Worm (Caenorhabditis elegans) whole organism, L1 larva: ENCODE data around the gene algn-6.

Source experiments
- aha-1 ChIP-seq: fragments of 150-350 bp; optimal IDR thresholded peaks from 2 replicates; lab custom pipeline; 2014; ENCODE audit warnings: missing biosample characterization, missing genetic modification characterization
- alr-1 ChIP-seq: fragments of 200-800 bp; sonication (Bioruptor generic); optimal IDR thresholded peaks from 2 replicates; lab custom pipeline; 2018; ENCODE audit warnings: borderline replicate concordance, mild to moderate bottlenecking, missing genetic modification characterization, missing compliant biosample characterization
- aly-2 ChIP-seq: fragments of 150-350 bp; optimal IDR thresholded peaks from 2 replicates; lab custom pipeline; 2014; ENCODE audit warnings: missing biosample characterization, missing genetic modification characterization
- ceh-82 ChIP-seq, 3 experiments: fragments of 150-350 bp in 1 of 3; sonication (generic microtip) in 2 of 3; optimal IDR thresholded peaks; 2 replicates each; lab custom pipeline; 2014 to 2017; ENCODE audit warnings: missing biosample characterization in 3 of 3, missing genetic modification characterization in 3 of 3
- ceh-90 ChIP-seq: sonication (generic microtip); optimal IDR thresholded peaks from 2 replicates; lab custom pipeline; 2016; ENCODE audit warnings: missing genetic modification characterization, missing compliant biosample characterization
- dpl-1 ChIP-seq, 3 experiments: fragments of 150-350 bp in 2 of 3; sonication (generic microtip) in 1 of 3; optimal IDR thresholded peaks; 2 replicates each; lab custom pipeline; 2014 to 2017; ENCODE audit warnings: missing biosample characterization in 3 of 3, missing genetic modification characterization in 3 of 3, missing genetic modification reagents in 3 of 3
- egl-27 ChIP-seq, 2 experiments: fragments of 150-350 bp in 1 of 2; sonication (generic microtip); optimal IDR thresholded peaks; 3 replicates each; lab custom pipeline; 2017 to 2018; ENCODE audit warnings: missing biosample characterization in 2 of 2, missing genetic modification characterization in 2 of 2, missing genetic modification reagents in 2 of 2
- elt-2 ChIP-seq: sonication (generic microtip); optimal IDR thresholded peaks from 2 replicates; lab custom pipeline; 2016; ENCODE audit warnings: missing genetic modification characterization, mild to moderate bottlenecking, inconsistent platforms, missing compliant biosample characterization, missing genetic modification reagents
- ets-5 ChIP-seq: fragments of 200-800 bp; sonication (Bioruptor generic); IDR thresholded peaks from 2 replicates; pipeline ENCODE4 v1.3.6; 2022; ENCODE audit warnings: missing genetic modification characterization, missing compliant biosample characterization
- fkh-10 ChIP-seq: sonication (generic microtip); optimal IDR thresholded peaks from 2 replicates; lab custom pipeline; 2017; ENCODE audit warnings: missing biosample characterization, missing genetic modification reagents, missing genetic modification characterization
- fkh-8 ChIP-seq: sonication (generic microtip); optimal IDR thresholded peaks from 2 replicates; lab custom pipeline; 2016; ENCODE audit warnings: mild to moderate bottlenecking, missing genetic modification characterization, missing compliant biosample characterization
- hlh-4 ChIP-seq: sonication (generic microtip); optimal IDR thresholded peaks from 2 replicates; lab custom pipeline; 2016; ENCODE audit warnings: mild to moderate bottlenecking, missing genetic modification characterization, missing compliant biosample characterization
- hpl-2 ChIP-seq: fragments of 150-350 bp; optimal IDR thresholded peaks from 2 replicates; lab custom pipeline; 2014; ENCODE audit warnings: missing biosample characterization, missing genetic modification reagents, missing genetic modification characterization
- isw-1 ChIP-seq: fragments of 200-800 bp; sonication (Bioruptor generic); IDR thresholded peaks from 2 replicates; pipeline ENCODE4 v1.3.6; 2022; ENCODE audit warnings: missing genetic modification characterization, missing compliant biosample characterization
- jun-1 ChIP-seq: fragments of 150-350 bp; optimal IDR thresholded peaks from 2 replicates; lab custom pipeline; 2014; ENCODE audit warnings: missing biosample characterization, missing genetic modification reagents, missing genetic modification characterization
- lin-14 ChIP-seq: fragments of 200-800 bp; sonication (Bioruptor generic); optimal IDR thresholded peaks from 2 replicates; lab custom pipeline; 2018; ENCODE audit warnings: mild to moderate bottlenecking, missing genetic modification characterization, moderate library complexity, missing compliant biosample characterization
- lin-35 ChIP-seq, 2 experiments: fragments of 150-350 bp; optimal IDR thresholded peaks; 2 replicates each; lab custom pipeline; 2014; ENCODE audit warnings: missing biosample characterization in 2 of 2, missing genetic modification characterization in 2 of 2, missing genetic modification reagents in 2 of 2
- lin-39 ChIP-seq: fragments of 150-350 bp; optimal IDR thresholded peaks from 2 replicates; lab custom pipeline; 2014; ENCODE audit warnings: missing biosample characterization, missing genetic modification reagents, missing genetic modification characterization
- lir-3 ChIP-seq: sonication (generic microtip); optimal IDR thresholded peaks from 2 replicates; lab custom pipeline; 2016; ENCODE audit warnings: mild to moderate bottlenecking, missing genetic modification characterization, moderate library complexity, missing compliant biosample characterization; ENCODE audit not compliant: poor library complexity
- mab-9 ChIP-seq: fragments of 200-800 bp; sonication (Bioruptor generic); IDR thresholded peaks from 2 replicates; pipeline ENCODE4 v1.3.6; 2022; ENCODE audit warnings: missing genetic modification reagents, missing genetic modification characterization, missing compliant biosample characterization
- mdl-1 ChIP-seq, 2 experiments: fragments of 150-350 bp; optimal IDR thresholded peaks; 2 replicates each; lab custom pipeline; 2014 to 2017; ENCODE audit warnings: missing biosample characterization in 2 of 2, missing genetic modification characterization in 2 of 2, inconsistent platforms in 1 of 2
- mef-2 ChIP-seq: fragments of 150-350 bp; optimal IDR thresholded peaks from 2 replicates; lab custom pipeline; 2014; ENCODE audit warnings: missing biosample characterization, missing genetic modification characterization
- mep-1 ChIP-seq: fragments of 150-350 bp; optimal IDR thresholded peaks from 2 replicates; lab custom pipeline; 2014; ENCODE audit warnings: missing biosample characterization, missing genetic modification characterization
- nhr-19 ChIP-seq: fragments of 200-800 bp; sonication (Bioruptor generic); conservative IDR thresholded peaks from 2 replicates; pipeline ENCODE4 v1.3.6; 2022; ENCODE audit warnings: missing genetic modification characterization, missing compliant biosample characterization
- nhr-71 ChIP-seq: sonication (generic microtip); optimal IDR thresholded peaks from 2 replicates; lab custom pipeline; 2016; ENCODE audit warnings: mild to moderate bottlenecking, missing genetic modification characterization, moderate library complexity, missing compliant biosample characterization
- nhr-85 ChIP-seq: sonication (generic microtip); peaks from one replicate; lab custom pipeline; 2016; ENCODE audit warnings: missing genetic modification characterization, inconsistent platforms, missing compliant biosample characterization
- nhr-90 ChIP-seq: sonication (generic microtip); optimal IDR thresholded peaks from 2 replicates; lab custom pipeline; 2016; ENCODE audit warnings: mild to moderate bottlenecking, missing genetic modification characterization, missing compliant biosample characterization; ENCODE audit not compliant: poor library complexity
- pqm-1 ChIP-seq: sonication (generic microtip); optimal IDR thresholded peaks from 3 replicates; lab custom pipeline; 2017; ENCODE audit warnings: missing biosample characterization, missing genetic modification characterization
- rnt-1 ChIP-seq: sonication (generic microtip); optimal IDR thresholded peaks from 2 replicates; lab custom pipeline; 2016; ENCODE audit warnings: mild to moderate bottlenecking, missing genetic modification characterization, moderate library complexity, missing compliant biosample characterization
- skn-1 ChIP-seq: fragments of 150-350 bp; optimal IDR thresholded peaks from 2 replicates; lab custom pipeline; 2014; ENCODE audit warnings: missing biosample characterization, missing genetic modification characterization
- snpc-4 ChIP-seq: fragments of 150-350 bp; optimal IDR thresholded peaks from 2 replicates; lab custom pipeline; 2014; ENCODE audit warnings: missing biosample characterization, missing genetic modification characterization
- tbx-2 ChIP-seq: sonication (generic microtip); optimal IDR thresholded peaks from 2 replicates; lab custom pipeline; 2016; ENCODE audit warnings: missing genetic modification characterization, missing compliant biosample characterization
- unc-30 ChIP-seq: sonication (generic microtip); optimal IDR thresholded peaks from 2 replicates; lab custom pipeline; 2017; ENCODE audit warnings: missing biosample characterization, missing genetic modification characterization
- unc-62 ChIP-seq: fragments of 150-350 bp; optimal IDR thresholded peaks from 2 replicates; lab custom pipeline; 2014; ENCODE audit warnings: missing biosample characterization, missing genetic modification reagents, missing genetic modification characterization
- unc-86 ChIP-seq: sonication (generic microtip); optimal IDR thresholded peaks from 2 replicates; lab custom pipeline; 2016; ENCODE audit warnings: missing genetic modification characterization, missing compliant biosample characterization
- vab-15 ChIP-seq: sonication (generic microtip); optimal IDR thresholded peaks from 2 replicates; lab custom pipeline; 2017; ENCODE audit warnings: missing genotype, mild to moderate bottlenecking, missing genetic modification characterization, missing compliant biosample characterization
- xbp-1 ChIP-seq: sonication (generic microtip); optimal IDR thresholded peaks from 2 replicates; lab custom pipeline; 2016; ENCODE audit warnings: missing genetic modification characterization, missing compliant biosample characterization
- ztf-11 ChIP-seq, 2 experiments: sonication (generic microtip); optimal IDR thresholded peaks; 2 replicates each; lab custom pipeline; 2016 to 2017; ENCODE audit warnings: missing genetic modification characterization in 2 of 2, missing biosample characterization in 1 of 2, missing compliant biosample characterization in 1 of 2

algn-6 gene

DNA sequence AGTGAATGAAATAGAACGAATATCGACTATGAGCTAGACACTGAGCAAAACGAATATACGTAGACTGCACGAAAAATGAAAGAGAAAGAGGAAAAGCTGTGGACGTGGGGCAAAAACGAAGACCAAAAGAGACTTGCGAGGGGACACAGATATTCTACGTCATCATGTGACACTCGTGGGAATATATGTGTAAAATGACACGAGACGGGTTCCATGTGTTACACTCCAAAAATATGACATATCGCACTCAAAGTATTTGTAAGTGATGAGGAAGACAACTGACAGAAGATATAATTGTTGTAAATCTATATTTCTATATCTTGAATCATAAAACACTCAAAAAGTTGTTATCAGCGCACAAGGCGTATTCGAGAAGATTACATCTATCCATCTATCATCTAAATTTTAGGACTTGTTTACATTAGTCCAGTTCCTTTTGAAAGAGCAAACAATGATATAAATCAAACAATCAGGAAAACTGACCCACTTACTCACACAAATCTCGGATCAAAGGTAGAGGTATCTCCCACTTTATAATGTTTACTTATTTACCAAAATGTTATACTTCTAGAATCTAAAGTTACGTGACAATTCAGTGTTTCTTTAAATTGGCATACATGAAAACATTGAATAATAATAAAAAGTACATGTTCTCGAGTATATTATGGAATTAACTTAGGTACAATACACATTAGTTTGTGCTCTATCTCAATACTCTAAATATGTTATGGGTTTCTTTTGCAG lies 32.4 kb downstream of the algn-6 start (continued):
- peak; percentile 44 for TF ChIP-seq nhr-90
- TF ChIP-seq xbp-1 = peak; percentile 53
- TF ChIP-seq ceh-90 (tag; lab: Kevin White, UChicago) = no peak
- no peak for TF ChIP-seq egl-27 (tag; optimal IDR thresholded peaks at IDR 0.05; lab: Kevin White, UChicago)
- TF ChIP-seq ztf-11 (tag; optimal IDR thresholded peaks at IDR 0.05; lab: Kevin White, UChicago) = peak in 1 of 2 experiments; percentile 18
- no peak for TF ChIP-seq ets-5
- TF ChIP-seq mef-2 (tag; lab: Kevin White, UChicago) = peak; percentile 21
- TF ChIP-seq isw-1 = peak; percentile 51
- no peak for TF ChIP-seq pqm-1 (tag; lab: Kevin White, UChicago)
- TF ChIP-seq ceh-82 (tag; optimal IDR thresholded peaks at IDR 0.05; lab: Kevin White, UChicago) = peak in 1 of 3 experiments; percentile 33
- TF ChIP-seq unc-30 (tag; lab: Kevin White, UChicago) = no peak
- TF ChIP-seq nhr-71 = peak; percentile 89
- peak; percentile 44 for TF ChIP-seq nhr-85 (tag; lab: Kevin White, UChicago)
- no peak for TF ChIP-seq alr-1 (tag; lab: Kevin White, UChicago)
- peak; percentile 73 for TF ChIP-seq unc-86 (tag; lab: Kevin White, UChicago)
- peak in 1 of 2 experiments; percentile 78 for TF ChIP-seq mdl-1 (tag; optimal IDR thresholded peaks at IDR 0.05; lab: Kevin White, UChicago)
- peak; percentile 81 for TF ChIP-seq nhr-19 (GFP tag; lab: Robert Waterston, UW)
- no peak for TF ChIP-seq snpc-4 (tag; lab: Kevin White, UChicago)
- TF ChIP-seq mep-1 (tag; lab: Kevin White, UChicago) = peak; percentile 72
- TF ChIP-seq aly-2 (tag; lab: Kevin White, UChicago) = no peak
- peak in 2 of 3 experiments; percentile 4 to 38 for TF ChIP-seq dpl-1 (GFP tag; optimal IDR thresholded peaks at IDR 0.05; lab: Kevin White, UChicago)
- peak; percentile 49 to 61 for TF ChIP-seq lin-35 (GFP tag; optimal IDR thresholded peaks at IDR 0.05; lab: Kevin White, UChicago)
- TF ChIP-seq skn-1 (tag; lab: Kevin White, UChicago) = peak; percentile 35
- peak; percentile 54 for TF ChIP-seq tbx-2 (tag; lab: Kevin White, UChicago)
- no peak for TF ChIP-seq lin-39 (tag; lab: Kevin White, UChicago)
- no peak for TF ChIP-seq jun-1 (tag; lab: Kevin White, UChicago)
- peak; percentile 85 for TF ChIP-seq fkh-8 (tag; lab: Kevin White, UChicago)
- peak; percentile 92 for TF ChIP-seq lin-14 (GFP tag; lab: Kevin White, UChicago)
- TF ChIP-seq elt-2 (tag; lab: Kevin White, UChicago) = no peak
- no peak for TF ChIP-seq rnt-1 (tag; lab: Kevin White, UChicago)
- TF ChIP-seq mab-9 = peak; percentile 63; the same call in 1 of the 2 replicates
- TF ChIP-seq aha-1 (tag; lab: Kevin White, UChicago) = no peak
- TF ChIP-seq vab-15 (tag; lab: Kevin White, UChicago) = no peak
- TF ChIP-seq hpl-2 (GFP tag; lab: Kevin White, UChicago) = no peak
- TF ChIP-seq hlh-4 (tag; lab: Kevin White, UChicago) = no peak
- TF ChIP-seq lir-3 (tag; lab: Kevin White, UChicago) = peak; percentile 63
- no peak for TF ChIP-seq unc-62 (GFP tag; lab: Kevin White, UChicago)
- no peak for TF ChIP-seq fkh-10

DNA sequence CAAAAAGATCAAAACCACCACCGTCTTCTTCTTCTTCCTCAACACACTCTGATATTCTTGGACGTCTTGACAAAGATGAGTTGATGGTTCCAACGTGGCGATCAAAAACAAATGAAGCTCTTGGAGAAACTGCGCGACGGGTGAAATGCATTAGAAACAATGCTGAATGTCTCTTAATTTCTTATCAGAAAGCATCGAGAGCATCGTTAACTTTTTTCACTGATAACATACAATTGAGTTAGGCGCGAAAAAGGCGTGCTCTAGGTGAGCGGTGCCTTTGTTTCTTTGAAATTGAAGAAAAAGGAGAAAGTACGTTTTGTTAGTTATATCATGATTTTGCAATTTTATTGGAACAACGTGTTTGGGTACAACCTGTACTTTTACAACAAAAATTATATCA lies 33.6 kb downstream of the algn-6 start, which contains the start of gene gpcp-2:
Gene gpcp-2, minus strand, starts transcription at position 153 of the 400 bp plus-strand sequence.
- TF ChIP-seq mdl-1 (tag; optimal IDR thresholded peaks at IDR 0.05; lab: Kevin White, UChicago) = no peak
- TF ChIP-seq elt-2 (tag; lab: Kevin White, UChicago) = peak; percentile 47
